Fruit fly (Drosophila melanogaster): Measurements from ENCODE around the gene CG15369.

dm6 chrX:9223182-9223581 lies 6.5 kb downstream of the CG15369 start, which contains the start of gene t:
- TF ChIP-seq Sin3A (optimal IDR thresholded peaks at IDR 0.05): no peak
- no peak for TF ChIP-seq psq (optimal IDR thresholded peaks at IDR 0.05)
- no peak for TF ChIP-seq h (optimal IDR thresholded peaks at IDR 0.05)
- TF ChIP-seq Myc (optimal IDR thresholded peaks at IDR 0.05): no peak

Measured in Kc167 (cell line).